Worm (Caenorhabditis elegans): ENCODE data around the gene C37E2.2.

DNA sequence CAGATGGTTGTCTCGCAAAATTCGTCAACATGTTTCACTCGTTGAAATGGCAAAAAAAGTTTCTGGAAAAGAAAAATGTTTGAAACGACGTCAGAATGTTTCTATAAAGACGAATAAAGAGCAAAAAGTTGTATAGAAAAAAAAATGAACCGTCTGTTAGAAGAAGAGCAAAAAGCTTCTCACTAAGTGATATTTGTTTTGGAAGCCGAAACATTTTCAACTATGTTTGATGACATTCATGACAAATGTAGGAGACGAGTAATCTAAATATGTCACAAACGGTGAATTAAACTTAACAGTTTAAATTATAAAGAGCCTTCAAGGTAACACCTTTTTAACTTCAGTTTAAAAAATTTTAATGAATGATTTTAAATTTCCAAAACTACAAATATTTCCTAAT, 35.8 kb upstream of the C37E2.2 start, which contains the start of gene nkat-1:
- TF ChIP-seq nhr-12 (tag; optimal IDR thresholded peaks at IDR 0.05) (no peak), ztf-11 (tag; optimal IDR thresholded peaks at IDR 0.05) (no peak), skn-1 (tag; optimal IDR thresholded peaks at IDR 0.05) (no peak), lin-15B (tag; optimal IDR thresholded peaks at IDR 0.05) (no peak), snpc-4 (tag; optimal IDR thresholded peaks at IDR 0.05) (no peak), nhr-77 (tag; optimal IDR thresholded peaks at IDR 0.05) (no peak), nhr-85 (tag) (no peak), egl-27 (tag; optimal IDR thresholded peaks at IDR 0.05) (no peak), nhr-20 (tag; optimal IDR thresholded peaks at IDR 0.05) (no peak), nhr-28 (tag; optimal IDR thresholded peaks at IDR 0.05) (no peak), elt-3 (tag; optimal IDR thresholded peaks at IDR 0.05) (no peak), nhr-11 (tag; optimal IDR thresholded peaks at IDR 0.05) (no peak)

Measured in whole organism, L1 larva.